Worm (Caenorhabditis elegans) whole organism, late embryonic: ENCODE measurements around the gene fbxb-20.

Source experiments
- F13H6.1 ChIP-seq: sonication (generic microtip); optimal IDR thresholded peaks from 2 replicates; lab custom pipeline; 2016; ENCODE audit warnings: missing genetic modification characterization, missing compliant biosample characterization
- ceh-6 ChIP-seq: fragments of 200-800 bp; sonication (Bioruptor generic); optimal IDR thresholded peaks from 2 replicates; lab custom pipeline; 2018; ENCODE audit warnings: mild to moderate bottlenecking, missing genetic modification characterization, missing compliant biosample characterization
- fax-1 ChIP-seq: sonication (generic microtip); optimal IDR thresholded peaks from 2 replicates; lab custom pipeline; 2016; ENCODE audit warnings: missing genotype, missing genetic modification characterization, missing compliant biosample characterization
- hlh-13 ChIP-seq: fragments of 200-800 bp; sonication (Bioruptor generic); optimal IDR thresholded peaks from 2 replicates; lab custom pipeline; 2018; ENCODE audit warnings: mild to moderate bottlenecking, missing genetic modification characterization, missing compliant biosample characterization
- lim-6 ChIP-seq: sonication (generic microtip); optimal IDR thresholded peaks from 2 replicates; lab custom pipeline; 2016; ENCODE audit warnings: missing genetic modification characterization, missing compliant biosample characterization
- unc-86 ChIP-seq: sonication (generic microtip); optimal IDR thresholded peaks from 2 replicates; lab custom pipeline; 2016; ENCODE audit warnings: missing genetic modification characterization, missing compliant biosample characterization

DNA sequence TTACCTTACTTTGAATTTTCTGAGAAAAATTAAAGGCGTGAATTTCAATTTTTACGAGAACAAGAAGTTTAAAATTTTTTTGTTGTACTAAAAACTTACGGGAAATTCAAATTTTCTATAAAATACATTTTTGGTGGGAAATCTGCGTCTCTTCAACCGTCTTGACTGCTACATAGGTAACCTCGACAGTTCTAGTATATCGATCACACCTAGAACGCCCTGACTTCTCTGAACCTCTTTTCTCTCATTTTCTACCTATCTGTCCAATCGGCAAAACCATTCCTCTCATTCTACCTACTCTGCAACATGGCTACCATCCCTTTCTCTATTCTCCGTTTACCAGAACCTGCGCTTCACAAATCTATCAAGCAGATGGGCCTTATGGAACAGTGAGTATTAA, 33.3 kb upstream of the fbxb-20 start, which contains the start of gene fbxb-25:
- TF ChIP-seq unc-86 (tag; lab: Kevin White, UChicago) (no peak), F13H6.1 (tag; lab: Kevin White, UChicago) (no peak), hlh-13 (GFP tag; lab: Kevin White, UChicago) (no peak), ceh-6 (GFP tag; lab: Kevin White, UChicago) (no peak), fax-1 (tag; lab: Kevin White, UChicago) (no peak), lim-6 (no peak)
